Worm (Caenorhabditis elegans): ENCODE results near the gene apt-9.

DNA sequence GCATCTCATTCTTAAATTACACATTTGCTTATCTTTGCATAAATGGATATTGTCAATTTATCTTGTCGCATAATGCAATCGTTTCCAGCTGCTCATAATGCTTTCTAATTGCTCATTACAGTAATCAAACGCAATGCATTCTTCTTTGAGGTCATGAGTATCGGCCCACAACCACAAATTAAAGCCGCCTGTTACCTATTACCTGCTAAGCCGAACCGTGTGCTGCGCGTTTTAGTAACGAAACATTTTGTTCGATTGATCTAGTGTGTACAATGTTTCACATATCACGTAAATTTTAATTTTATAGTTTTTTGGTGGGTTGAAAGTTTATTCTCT is 34.4 kb upstream of the apt-9 start:
- TF ChIP-seq skn-1 (tag; optimal IDR thresholded peaks at IDR 0.05) (no peak), hif-1 (tag; optimal IDR thresholded peaks at IDR 0.05) (no peak), jun-1 (tag; optimal IDR thresholded peaks at IDR 0.05) (no peak), saeg-2 (GFP tag; IDR thresholded peaks at IDR 0.05) (no peak), nhr-28 (tag; optimal IDR thresholded peaks at IDR 0.05) (no peak)
